Worm (Caenorhabditis elegans) whole organism, L2 larva: ENCODE measurements around the gene lpr-3.

ENCODE experiments used
- C34F6.9 ChIP-seq: fragments of 150-350 bp; optimal IDR thresholded peaks from 2 replicates; lab custom pipeline; 2014; ENCODE audit warnings: missing biosample characterization, missing genetic modification characterization
- R02D3.7 ChIP-seq: fragments of 150-350 bp; optimal IDR thresholded peaks from 2 replicates; lab custom pipeline; 2014; ENCODE audit warnings: missing biosample characterization, missing genetic modification characterization
- Y55F3AM.14 ChIP-seq: fragments of 200-800 bp; sonication (Bioruptor generic); optimal IDR thresholded peaks from 2 replicates; lab custom pipeline; 2018; ENCODE audit warnings: mild to moderate bottlenecking, missing genetic modification characterization, missing compliant biosample characterization
- ZK546.5 ChIP-seq: sonication (generic microtip); optimal IDR thresholded peaks from 2 replicates; lab custom pipeline; 2017; ENCODE audit warnings: missing biosample characterization, missing genetic modification characterization
- alr-1 ChIP-seq: fragments of 150-350 bp; optimal IDR thresholded peaks from 2 replicates; lab custom pipeline; 2014; ENCODE audit warnings: missing biosample characterization, missing genetic modification characterization
- aly-2 ChIP-seq: fragments of 150-350 bp; optimal IDR thresholded peaks from 2 replicates; lab custom pipeline; 2014; ENCODE audit warnings: missing biosample characterization, missing genetic modification characterization
- ama-1 ChIP-seq: fragments of 150-350 bp; optimal IDR thresholded peaks from 2 replicates; lab custom pipeline; 2018; ENCODE audit warnings: inconsistent platforms
- blmp-1 ChIP-seq: sonication (generic microtip); optimal IDR thresholded peaks from 2 replicates; lab custom pipeline; 2017; ENCODE audit warnings: missing genetic modification characterization, mild to moderate bottlenecking, missing compliant biosample characterization, antibody characterized with exemption, moderate library complexity; ENCODE audit not compliant: insufficient read depth
- crh-2 ChIP-seq: sonication (generic microtip); optimal IDR thresholded peaks from 2 replicates; lab custom pipeline; 2017; ENCODE audit warnings: missing biosample characterization, missing genetic modification characterization
- egl-27 ChIP-seq: sonication (generic microtip); optimal IDR thresholded peaks from 3 replicates; lab custom pipeline; 2017; ENCODE audit warnings: missing biosample characterization, missing genetic modification reagents, missing genetic modification characterization
- elt-1 ChIP-seq: fragments of 150-350 bp; optimal IDR thresholded peaks from 2 replicates; lab custom pipeline; 2014; ENCODE audit warnings: missing biosample characterization, missing genetic modification characterization
- elt-3 ChIP-seq: sonication (generic microtip); optimal IDR thresholded peaks from 2 replicates; lab custom pipeline; 2017; ENCODE audit warnings: missing biosample characterization, missing genetic modification characterization
- gmeb-1 ChIP-seq: fragments of 150-350 bp; optimal IDR thresholded peaks from 2 replicates; lab custom pipeline; 2014; ENCODE audit warnings: missing biosample characterization, missing genetic modification characterization
- lin-11 ChIP-seq: fragments of 150-350 bp; sonication (generic microtip); optimal IDR thresholded peaks from 2 replicates; lab custom pipeline; 2014; ENCODE audit warnings: missing biosample characterization, missing genetic modification characterization, inconsistent platforms, mixed read lengths
- lsy-2 ChIP-seq, 2 experiments: fragments of 150-350 bp in 1 of 2; sonication (generic microtip) in 1 of 2; optimal IDR thresholded peaks; 2 replicates each; lab custom pipeline; 2014 to 2017; ENCODE audit warnings: missing biosample characterization in 2 of 2, missing genetic modification characterization in 2 of 2
- mab-5 ChIP-seq: fragments of 150-350 bp; optimal IDR thresholded peaks from 2 replicates; lab custom pipeline; 2014; ENCODE audit warnings: missing biosample characterization, missing genetic modification characterization
- mbf-1 ChIP-seq: sonication (generic microtip); optimal IDR thresholded peaks from 2 replicates; lab custom pipeline; 2017; ENCODE audit warnings: missing biosample characterization, missing genetic modification characterization
- mdl-1 ChIP-seq, 2 experiments: fragments of 150-350 bp in 1 of 2; sonication (generic microtip) in 1 of 2; optimal IDR thresholded peaks; 2 replicates each; lab custom pipeline; 2017; ENCODE audit warnings: missing biosample characterization in 2 of 2, missing genetic modification characterization in 2 of 2
- nhr-11 ChIP-seq: fragments of 150-350 bp; optimal IDR thresholded peaks from 2 replicates; lab custom pipeline; 2014; ENCODE audit warnings: missing biosample characterization, missing genetic modification characterization
- nhr-12 ChIP-seq: fragments of 150-350 bp; optimal IDR thresholded peaks from 2 replicates; lab custom pipeline; 2014; ENCODE audit warnings: missing biosample characterization, missing genetic modification characterization
- nhr-129 ChIP-seq: fragments of 150-350 bp; optimal IDR thresholded peaks from 2 replicates; lab custom pipeline; 2014; ENCODE audit warnings: missing biosample characterization, missing genetic modification characterization
- nhr-21 ChIP-seq: fragments of 150-350 bp; optimal IDR thresholded peaks from 2 replicates; lab custom pipeline; 2014; ENCODE audit warnings: missing biosample characterization, missing genetic modification characterization
- nhr-23 ChIP-seq: fragments of 150-350 bp; optimal IDR thresholded peaks from 2 replicates; lab custom pipeline; 2014; ENCODE audit warnings: missing biosample characterization, missing genetic modification reagents, missing genetic modification characterization
- nhr-25 ChIP-seq: fragments of 150-350 bp; sonication (generic microtip); optimal IDR thresholded peaks from 3 replicates; lab custom pipeline; 2014; ENCODE audit warnings: missing biosample characterization, missing genetic modification characterization
- nhr-6 ChIP-seq: fragments of 150-350 bp; optimal IDR thresholded peaks from 2 replicates; lab custom pipeline; 2014; ENCODE audit warnings: missing biosample characterization, missing genetic modification characterization
- nhr-77 ChIP-seq: fragments of 150-350 bp; optimal IDR thresholded peaks from 2 replicates; lab custom pipeline; 2014; ENCODE audit warnings: missing biosample characterization, missing genetic modification characterization
- peb-1 ChIP-seq: fragments of 150-350 bp; optimal IDR thresholded peaks from 2 replicates; lab custom pipeline; 2014; ENCODE audit warnings: missing biosample characterization, missing genetic modification characterization
- sma-3 ChIP-seq: sonication (generic microtip); optimal IDR thresholded peaks from 2 replicates; lab custom pipeline; 2016; ENCODE audit warnings: missing genetic modification reagents, missing genetic modification characterization, missing compliant biosample characterization
- sma-9 ChIP-seq, 2 experiments: fragments of 150-350 bp in 1 of 2; sonication (generic microtip) in 1 of 2; optimal IDR thresholded peaks; 2 replicates each; lab custom pipeline; 2014 to 2016; ENCODE audit warnings: missing genetic modification characterization in 2 of 2, mild to moderate bottlenecking in 1 of 2, missing biosample characterization in 1 of 2, missing compliant biosample characterization in 1 of 2, missing genetic modification reagents in 1 of 2, moderate library complexity in 1 of 2
- unc-39 ChIP-seq: fragments of 150-350 bp; optimal IDR thresholded peaks from 2 replicates; lab custom pipeline; 2014; ENCODE audit warnings: missing biosample characterization, missing genetic modification characterization
- unc-55 ChIP-seq: fragments of 150-350 bp; sonication (generic microtip); optimal IDR thresholded peaks from 3 replicates; lab custom pipeline; 2014; ENCODE audit warnings: missing biosample characterization, missing genetic modification reagents, missing genetic modification characterization
- unc-62 ChIP-seq: fragments of 150-350 bp; optimal IDR thresholded peaks from 2 replicates; lab custom pipeline; 2014; ENCODE audit warnings: missing biosample characterization, missing genetic modification reagents, missing genetic modification characterization
- zag-1 ChIP-seq: fragments of 150-350 bp; optimal IDR thresholded peaks from 2 replicates; lab custom pipeline; 2014; ENCODE audit warnings: missing biosample characterization, missing genetic modification characterization
- ztf-1 ChIP-seq: fragments of 200-800 bp; sonication (Bioruptor generic); conservative IDR thresholded peaks from 2 replicates; pipeline ENCODE4 v1.3.6; 2022; ENCODE audit warnings: missing genetic modification characterization, missing compliant biosample characterization
- ztf-11 ChIP-seq: sonication (generic microtip); optimal IDR thresholded peaks from 2 replicates; lab custom pipeline; 2017; ENCODE audit warnings: missing biosample characterization, missing genetic modification characterization
- ztf-4 ChIP-seq: fragments of 150-350 bp; optimal IDR thresholded peaks from 2 replicates; lab custom pipeline; 2014; ENCODE audit warnings: missing biosample characterization, missing genetic modification characterization

lpr-3 gene

DNA sequence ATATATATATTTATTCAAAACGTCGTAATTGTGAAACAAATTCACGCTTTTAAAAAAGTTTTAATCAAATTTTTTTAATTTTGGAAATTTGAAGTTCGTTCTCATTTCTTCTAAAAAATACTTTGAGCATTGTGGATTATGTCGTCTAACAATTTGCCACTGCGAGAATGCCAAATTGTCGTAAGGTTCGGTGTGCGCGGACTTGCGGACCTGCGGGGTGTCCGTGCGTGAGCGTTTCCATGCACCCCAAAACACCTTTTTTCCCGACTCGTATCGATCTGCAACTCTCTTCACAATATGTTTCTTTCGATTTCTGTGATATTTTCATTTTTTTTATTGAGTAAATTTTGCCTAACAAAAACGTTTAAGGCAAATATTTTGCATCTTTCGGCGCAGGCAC is 15.5 kb downstream of the lpr-3 start:
- TF ChIP-seq nhr-25 (tag; lab: Kevin White, UChicago), result no peak
- no peak for TF ChIP-seq C34F6.9 (tag; lab: Kevin White, UChicago)
- TF ChIP-seq unc-55, result no peak
- TF ChIP-seq sma-9 (GFP tag; optimal IDR thresholded peaks at IDR 0.05; lab: Kevin White, UChicago), result no peak
- TF ChIP-seq sma-9 (tag; optimal IDR thresholded peaks at IDR 0.05; lab: Kevin White, UChicago), result no peak
- TF ChIP-seq mdl-1 (tag; optimal IDR thresholded peaks at IDR 0.05; lab: Kevin White, UChicago), result no peak
- TF ChIP-seq nhr-21 (tag; lab: Kevin White, UChicago), result no peak
- TF ChIP-seq blmp-1 (tag; lab: Kevin White, UChicago), result no peak
- TF ChIP-seq unc-39 (tag; lab: Kevin White, UChicago), result no peak
- TF ChIP-seq ZK546.5, result no peak
- TF ChIP-seq lsy-2 (tag; optimal IDR thresholded peaks at IDR 0.05; lab: Kevin White, UChicago), result no peak
- TF ChIP-seq nhr-12 (tag; lab: Kevin White, UChicago), result no peak
- TF ChIP-seq nhr-23 (tag; lab: Kevin White, UChicago), result no peak
- TF ChIP-seq elt-3 (tag; lab: Kevin White, UChicago), result no peak
- TF ChIP-seq ama-1 (lab: Kevin White, UChicago), result no peak
- no peak for TF ChIP-seq mbf-1 (tag; lab: Kevin White, UChicago)
- no peak for TF ChIP-seq Y55F3AM.14
- no peak for TF ChIP-seq lin-11
- no peak for TF ChIP-seq unc-62
- no peak for TF ChIP-seq alr-1 (tag; lab: Kevin White, UChicago)
- TF ChIP-seq R02D3.7 (tag; lab: Kevin White, UChicago), result no peak

DNA sequence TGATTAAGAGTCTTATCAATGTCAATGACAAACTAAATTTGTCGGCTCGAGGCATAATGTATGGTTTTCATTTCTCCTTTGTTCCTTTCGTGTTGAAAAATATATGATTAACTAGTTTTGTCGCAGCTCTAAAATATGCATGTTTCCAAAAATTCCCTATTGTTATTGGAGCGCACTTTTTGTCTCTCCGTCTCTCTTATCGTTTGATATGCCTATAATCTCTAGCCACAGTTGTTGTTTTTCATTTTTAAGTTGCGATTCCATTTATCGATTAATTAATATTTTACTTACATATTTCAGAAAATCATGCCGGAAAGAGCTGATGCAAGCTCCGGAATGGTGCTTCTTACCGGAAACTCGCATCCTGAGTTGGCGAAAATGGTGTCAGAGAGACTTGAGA is 16.2 kb downstream of the lpr-3 start, which contains the start of gene W04G3.5:
Gene W04G3.5 (plus strand): TSS at position 301 of the 400 bp plus-strand sequence.
- TF ChIP-seq mbf-1 (tag; lab: Kevin White, UChicago), result no peak
- no peak for TF ChIP-seq aly-2 (tag; lab: Kevin White, UChicago)
- no peak for TF ChIP-seq nhr-12 (tag; lab: Kevin White, UChicago)
- TF ChIP-seq zag-1, result no peak
- TF ChIP-seq elt-3 (tag; lab: Kevin White, UChicago), result no peak
- no peak for TF ChIP-seq gmeb-1 (tag; lab: Kevin White, UChicago)
- no peak for TF ChIP-seq crh-2 (tag; lab: Kevin White, UChicago)
- TF ChIP-seq sma-3 (GFP tag; lab: Kevin White, UChicago), result no peak
- no peak for TF ChIP-seq ama-1 (lab: Kevin White, UChicago)
- TF ChIP-seq elt-1 (tag; lab: Kevin White, UChicago), result no peak
- no peak for TF ChIP-seq mdl-1 (tag; optimal IDR thresholded peaks at IDR 0.05; lab: Kevin White, UChicago)
- TF ChIP-seq nhr-11 (tag; lab: Kevin White, UChicago), result no peak
- no peak for TF ChIP-seq alr-1 (tag; lab: Kevin White, UChicago)
- no peak for TF ChIP-seq ztf-11 (tag; lab: Kevin White, UChicago)

DNA sequence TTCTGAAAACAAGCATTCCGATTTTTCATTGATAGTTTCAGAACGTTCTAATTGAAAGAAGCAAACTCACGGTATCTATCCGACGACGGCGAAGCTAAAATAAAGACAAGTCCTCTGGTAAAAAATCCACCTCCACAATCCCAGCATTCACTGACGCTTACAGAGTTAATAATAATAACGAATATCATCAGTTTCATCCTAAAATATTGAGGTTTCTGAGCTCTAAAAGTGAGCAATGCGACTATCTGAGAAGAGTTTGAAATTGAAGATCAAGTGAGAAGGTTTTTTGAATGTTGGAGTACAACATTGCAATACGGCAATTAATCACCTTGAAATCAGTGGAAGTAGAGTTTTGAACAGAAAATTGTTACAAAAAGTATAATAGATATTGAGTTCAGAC is 19.3 kb downstream of the lpr-3 start, which contains the start of gene W04G3.12:
Gene W04G3.12 (minus strand): TSS at position 311 of the 400 bp plus-strand sequence.
- no peak for TF ChIP-seq blmp-1 (tag; lab: Kevin White, UChicago)
- TF ChIP-seq mdl-1 (tag; optimal IDR thresholded peaks at IDR 0.05; lab: Kevin White, UChicago), result no peak
- TF ChIP-seq crh-2 (tag; lab: Kevin White, UChicago), result no peak
- TF ChIP-seq nhr-12 (tag; lab: Kevin White, UChicago), result no peak
- TF ChIP-seq gmeb-1 (tag; lab: Kevin White, UChicago), result no peak
- TF ChIP-seq nhr-6 (tag; lab: Kevin White, UChicago), result no peak
- no peak for TF ChIP-seq nhr-77

DNA sequence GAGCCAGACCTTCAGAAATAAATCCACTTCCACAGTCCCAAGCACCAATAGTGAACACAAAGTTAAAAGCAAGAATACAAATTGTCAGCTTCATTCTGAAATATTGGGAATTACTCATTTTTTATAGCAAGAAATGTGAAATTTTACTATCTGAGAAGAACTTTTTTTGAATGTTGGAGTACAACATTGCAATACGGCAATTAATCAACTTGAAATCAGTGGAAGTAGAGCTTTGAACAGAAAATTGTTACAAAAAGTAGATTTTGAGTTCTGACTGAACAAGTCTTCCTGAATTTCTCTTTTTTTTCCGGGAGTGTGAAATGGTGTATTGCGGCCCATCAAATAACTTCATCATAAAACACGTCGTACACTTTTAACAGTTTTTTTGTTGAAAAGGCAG is 20.9 kb downstream of the lpr-3 start, which contains the start of gene W04G3.10:
Gene W04G3.10 (minus strand): TSS at position 101 of the 400 bp plus-strand sequence.
- no peak for TF ChIP-seq crh-2 (tag; lab: Kevin White, UChicago)
- no peak for TF ChIP-seq mbf-1 (tag; lab: Kevin White, UChicago)
- TF ChIP-seq aly-2 (tag; lab: Kevin White, UChicago), result no peak
- TF ChIP-seq lin-11, result no peak
- TF ChIP-seq sma-3 (GFP tag; lab: Kevin White, UChicago), result no peak
- no peak for TF ChIP-seq ztf-4 (tag; lab: Kevin White, UChicago)
- no peak for TF ChIP-seq mab-5 (tag; lab: Kevin White, UChicago)
- TF ChIP-seq peb-1, result no peak
- TF ChIP-seq ztf-11 (tag; lab: Kevin White, UChicago), result no peak
- no peak for TF ChIP-seq lsy-2 (tag; optimal IDR thresholded peaks at IDR 0.05; lab: Kevin White, UChicago)
- no peak for TF ChIP-seq egl-27 (tag; lab: Kevin White, UChicago)
- TF ChIP-seq nhr-129 (tag; lab: Kevin White, UChicago), result no peak
- TF ChIP-seq ama-1 (lab: Kevin White, UChicago), result no peak
- TF ChIP-seq ztf-1 (GFP tag; lab: Robert Waterston, UW), result no peak
- no peak for TF ChIP-seq nhr-6 (tag; lab: Kevin White, UChicago)
